Fruit fly (Drosophila melanogaster) whole organism, prepupa: ENCODE data around the gene Hipk.

Source experiments
- CG10631 ChIP-seq: fragments of 200-800 bp; sonication (Bioruptor generic); optimal IDR thresholded peaks from 2 replicates; lab custom pipeline; 2016; ENCODE audit warnings: missing biosample characterization, missing genetic modification characterization
- CG10669 ChIP-seq: fragments of 200-800 bp; sonication (Bioruptor generic); optimal IDR thresholded peaks from 3 replicates; lab custom pipeline; 2018; ENCODE audit warnings: missing biosample characterization, mild to moderate bottlenecking, missing genetic modification characterization, moderate library complexity
- CG11294 ChIP-seq: fragments of 200-800 bp; sonication (Bioruptor generic); IDR thresholded peaks from 2 replicates; pipeline ENCODE4 v1.3.6; 2022; ENCODE audit warnings: missing biosample characterization, missing genetic modification characterization
- CG11762 ChIP-seq: fragments of 200-800 bp; sonication (Bioruptor generic); optimal IDR thresholded peaks from 3 replicates; lab custom pipeline; 2016; ENCODE audit warnings: missing biosample characterization, missing genetic modification characterization; ENCODE audit not compliant: insufficient read depth
- CG11902 ChIP-seq: fragments of 200-800 bp; sonication (Bioruptor generic); optimal IDR thresholded peaks from 3 replicates; lab custom pipeline; 2016; ENCODE audit warnings: missing biosample characterization, missing genetic modification characterization
- CG15336 ChIP-seq: fragments of 200-800 bp; sonication (Bioruptor generic); IDR thresholded peaks from 2 replicates; pipeline ENCODE4 v1.3.6; 2022; ENCODE audit warnings: missing biosample characterization, missing genetic modification characterization
- CG16779 ChIP-seq: fragments of 200-800 bp; sonication (Bioruptor generic); optimal IDR thresholded peaks from 3 replicates; lab custom pipeline; 2017; ENCODE audit warnings: missing biosample characterization, mild to moderate bottlenecking, missing genetic modification characterization
- CG31627 ChIP-seq: fragments of 200-800 bp; sonication (Bioruptor generic); optimal IDR thresholded peaks from 3 replicates; lab custom pipeline; 2016; ENCODE audit warnings: missing biosample characterization, missing genetic modification characterization
- CG32006 ChIP-seq: fragments of 200-800 bp; sonication (Bioruptor generic); optimal IDR thresholded peaks from 3 replicates; lab custom pipeline; 2017; ENCODE audit warnings: missing biosample characterization, mild to moderate bottlenecking, missing genetic modification characterization
- CG34406 ChIP-seq: fragments of 200-800 bp; sonication (Bioruptor generic); optimal IDR thresholded peaks from 3 replicates; lab custom pipeline; 2016; ENCODE audit warnings: missing biosample characterization, missing genetic modification characterization
- CG3919 ChIP-seq: fragments of 200-800 bp; sonication (Bioruptor generic); optimal IDR thresholded peaks from 3 replicates; lab custom pipeline; 2016; ENCODE audit warnings: missing biosample characterization, missing genetic modification characterization
- CG4318 ChIP-seq: fragments of 200-800 bp; sonication (Bioruptor generic); optimal IDR thresholded peaks from 3 replicates; lab custom pipeline; 2017; ENCODE audit warnings: missing biosample characterization, mild to moderate bottlenecking, missing genetic modification characterization
- CG6276 ChIP-seq: fragments of 200-800 bp; sonication (Bioruptor generic); optimal IDR thresholded peaks from 2 replicates; lab custom pipeline; 2017; ENCODE audit warnings: missing biosample characterization, mild to moderate bottlenecking, missing genetic modification characterization
- CG6792 ChIP-seq: fragments of 200-800 bp; sonication (Bioruptor generic); optimal IDR thresholded peaks from 3 replicates; lab custom pipeline; 2016; ENCODE audit warnings: missing biosample characterization, missing genetic modification characterization
- CG6808 ChIP-seq: fragments of 200-800 bp; sonication (Bioruptor generic); optimal IDR thresholded peaks from 3 replicates; lab custom pipeline; 2017; ENCODE audit warnings: missing biosample characterization, missing genetic modification characterization, mild to moderate bottlenecking, moderate library complexity, missing genetic modification reagents
- CG6854 ChIP-seq: fragments of 200-800 bp; sonication (Bioruptor generic); optimal IDR thresholded peaks from 2 replicates; lab custom pipeline; 2017; ENCODE audit warnings: missing biosample characterization, mild to moderate bottlenecking, missing genetic modification characterization
- CG7368 ChIP-seq: fragments of 200-800 bp; sonication (Bioruptor generic); optimal IDR thresholded peaks from 3 replicates; lab custom pipeline; 2016; ENCODE audit warnings: missing biosample characterization, missing genetic modification characterization
- CG8119 ChIP-seq: fragments of 200-800 bp; sonication (Bioruptor generic); IDR thresholded peaks from 3 replicates; pipeline ENCODE4 v1.3.6; 2022; ENCODE audit warnings: missing biosample characterization, missing genetic modification characterization
- CG8632 ChIP-seq: fragments of 200-800 bp; sonication (Bioruptor generic); optimal IDR thresholded peaks from 3 replicates; lab custom pipeline; 2016; ENCODE audit warnings: missing biosample characterization, missing genetic modification characterization
- CG9139 ChIP-seq: fragments of 200-800 bp; sonication (Bioruptor generic); optimal IDR thresholded peaks from 3 replicates; lab custom pipeline; 2017; ENCODE audit warnings: missing biosample characterization, mild to moderate bottlenecking, missing genetic modification characterization
- Eip93F ChIP-seq: fragments of 200-800 bp; sonication (Bioruptor generic); optimal IDR thresholded peaks from 2 replicates; lab custom pipeline; 2016; ENCODE audit warnings: missing biosample characterization, mild to moderate bottlenecking, missing genetic modification characterization
- Ets21C ChIP-seq: fragments of 200-800 bp; sonication (Bioruptor generic); optimal IDR thresholded peaks from 3 replicates; lab custom pipeline; 2016; ENCODE audit warnings: missing biosample characterization, missing genetic modification characterization
- Ets96B ChIP-seq: fragments of 200-800 bp; optimal IDR thresholded peaks from 2 replicates; lab custom pipeline; 2019; ENCODE audit warnings: missing biosample characterization, mild to moderate bottlenecking, missing genetic modification characterization, moderate library complexity
- Gug ChIP-seq: fragments of 200-800 bp; sonication (Bioruptor generic); IDR thresholded peaks from 2 replicates; pipeline ENCODE4 v1.3.6; 2022; ENCODE audit warnings: missing biosample characterization, missing genetic modification characterization
- Hr38 ChIP-seq: sonication (Bioruptor generic); optimal IDR thresholded peaks from 2 replicates; lab custom pipeline; 2016; ENCODE audit warnings: missing biosample characterization, missing genetic modification characterization
- Hr39 ChIP-seq: fragments of 200-800 bp; sonication (Bioruptor generic); optimal IDR thresholded peaks from 2 replicates; lab custom pipeline; 2016; ENCODE audit warnings: missing biosample characterization, missing genetic modification characterization
- Hr4 ChIP-seq: fragments of 200-800 bp; sonication (Bioruptor generic); optimal IDR thresholded peaks from 3 replicates; lab custom pipeline; 2016; ENCODE audit warnings: missing biosample characterization, missing genetic modification characterization
- Lpt ChIP-seq: fragments of 200-800 bp; sonication (Bioruptor generic); optimal IDR thresholded peaks from 3 replicates; lab custom pipeline; 2016; ENCODE audit warnings: missing biosample characterization, missing genetic modification characterization
- Met ChIP-seq: fragments of 200-800 bp; sonication (Bioruptor generic); optimal IDR thresholded peaks from 3 replicates; lab custom pipeline; 2016; ENCODE audit warnings: missing biosample characterization, missing genetic modification characterization
- OdsH ChIP-seq: fragments of 200-800 bp; sonication (Bioruptor generic); optimal IDR thresholded peaks from 3 replicates; lab custom pipeline; 2016; ENCODE audit warnings: missing biosample characterization, missing genetic modification characterization
- Sox102F ChIP-seq: fragments of 200-800 bp; sonication (Bioruptor generic); optimal IDR thresholded peaks from 2 replicates; lab custom pipeline; 2016; ENCODE audit warnings: missing biosample characterization, mild to moderate bottlenecking, missing genetic modification characterization
- Sox15 ChIP-seq: fragments of 200-800 bp; sonication (Bioruptor generic); optimal IDR thresholded peaks from 3 replicates; lab custom pipeline; 2016; ENCODE audit warnings: missing biosample characterization, missing genetic modification characterization
- achi ChIP-seq: fragments of 200-800 bp; sonication (Bioruptor generic); optimal IDR thresholded peaks from 3 replicates; lab custom pipeline; 2016; ENCODE audit warnings: missing biosample characterization, missing genetic modification characterization
- cyc ChIP-seq: fragments of 200-800 bp; sonication (Bioruptor generic); optimal IDR thresholded peaks from 3 replicates; lab custom pipeline; 2016; ENCODE audit warnings: missing biosample characterization, missing genetic modification characterization
- dac ChIP-seq: fragments of 200-800 bp; sonication (Bioruptor generic); optimal IDR thresholded peaks from 2 replicates; lab custom pipeline; 2017; ENCODE audit warnings: missing biosample characterization, mild to moderate bottlenecking, missing genetic modification characterization
- eg ChIP-seq: fragments of 200-800 bp; sonication (Bioruptor generic); IDR thresholded peaks from 3 replicates; pipeline ENCODE4 v1.3.6; 2022; ENCODE audit warnings: missing biosample characterization, missing genetic modification characterization
- fd85E ChIP-seq: fragments of 200-800 bp; sonication (Bioruptor generic); optimal IDR thresholded peaks from 3 replicates; lab custom pipeline; 2016; ENCODE audit warnings: missing biosample characterization, missing genetic modification characterization
- fkh ChIP-seq: fragments of 200-800 bp; sonication (Bioruptor generic); optimal IDR thresholded peaks from 3 replicates; lab custom pipeline; 2017; ENCODE audit warnings: missing biosample characterization, mild to moderate bottlenecking, missing genetic modification characterization, moderate library complexity
- lz ChIP-seq: fragments of 200-800 bp; sonication (Bioruptor generic); optimal IDR thresholded peaks from 3 replicates; lab custom pipeline; 2016; ENCODE audit warnings: missing biosample characterization, missing genetic modification characterization
- net ChIP-seq: fragments of 200-800 bp; sonication (Bioruptor generic); optimal IDR thresholded peaks from 3 replicates; lab custom pipeline; 2016; ENCODE audit warnings: missing biosample characterization, missing genetic modification characterization
- pdm3 ChIP-seq: fragments of 200-800 bp; sonication (Bioruptor generic); optimal IDR thresholded peaks from 3 replicates; lab custom pipeline; 2016; ENCODE audit warnings: missing biosample characterization, missing genetic modification characterization
- spab ChIP-seq: fragments of 200-800 bp; sonication (Bioruptor generic); optimal IDR thresholded peaks from 2 replicates; lab custom pipeline; 2017; ENCODE audit warnings: missing biosample characterization, mild to moderate bottlenecking, missing genetic modification characterization, missing genetic modification reagents
- ss ChIP-seq, 2 experiments: fragments of 200-800 bp; sonication (Bioruptor generic); optimal IDR thresholded peaks; 2 replicates in 1 of 2; 3 replicates in 1 of 2; lab custom pipeline; 2017 to 2018; ENCODE audit warnings: mild to moderate bottlenecking in 2 of 2, missing biosample characterization in 2 of 2, missing genetic modification characterization in 2 of 2, moderate library complexity in 1 of 2
- topi ChIP-seq: fragments of 200-800 bp; sonication (Bioruptor generic); optimal IDR thresholded peaks from 3 replicates; lab custom pipeline; 2016; ENCODE audit warnings: missing biosample characterization, missing genetic modification characterization

Gene Hipk

dm6 chr3L:613578-614300, 70.9 kb downstream of the Hipk start (continued):
- TF ChIP-seq Hr4 (peak; percentile 20), CG9139 (no peak), CG6808 (no peak), Met (GFP tag; lab: Kevin White, UChicago) (peak; percentile 48), Sox102F (GFP tag; lab: Kevin White, UChicago) (no peak), CG3919 (GFP tag; lab: Kevin White, UChicago) (peak; percentile 21), CG11762 (GFP tag; lab: Kevin White, UChicago) (no peak), CG8119 (peak; percentile 23; the same call in 1 of the 3 replicates), lz (GFP tag; lab: Kevin White, UChicago) (peak; percentile 38), CG11902 (GFP tag; lab: Kevin White, UChicago) (no peak), Ets96B (no peak), CG11294 (GFP tag; lab: Robert Waterston, UW) (no peak), achi (peak; percentile 16), ss (GFP tag; optimal IDR thresholded peaks at IDR 0.05; lab: Kevin White, UChicago) (no peak), Sox15 (no peak), CG34406 (GFP tag; lab: Kevin White, UChicago) (peak; percentile 17), Eip93F (GFP tag; lab: Kevin White, UChicago) (no peak), CG6792 (GFP tag; lab: Kevin White, UChicago) (no peak), topi (GFP tag; lab: Kevin White, UChicago) (peak; percentile 39), cyc (GFP tag; lab: Kevin White, UChicago) (peak; percentile 27), CG15336 (GFP tag; lab: Robert Waterston, UW) (no peak)
- TF ChIP-seq, all 60 proteins: peak for 23

dm6 chr3L:614751-615424, 72.0 kb downstream of the Hipk start:
- TF ChIP-seq fkh (GFP tag; lab: Kevin White, UChicago) (peak; percentile 94), lz (GFP tag; lab: Kevin White, UChicago) (no peak), CG8119 (0 out of 3 replicates have a peak, but pooled peaks have one; percentile 17)

dm6 chr3L:615425-616046, 72.7 kb downstream of the Hipk start:
- peak; percentile 52 for TF ChIP-seq CG6792 (GFP tag; lab: Kevin White, UChicago)
- peak; percentile 70 for TF ChIP-seq CG3919 (GFP tag; lab: Kevin White, UChicago)
- TF ChIP-seq CG7368 (GFP tag; lab: Kevin White, UChicago), result no peak
- TF ChIP-seq Ets21C (GFP tag; lab: Kevin White, UChicago), result no peak
- TF ChIP-seq eg (GFP tag; lab: Robert Waterston, UW), result peak; percentile 84
- peak; percentile 69 for TF ChIP-seq pdm3 (GFP tag; lab: Kevin White, UChicago)
- TF ChIP-seq cyc (GFP tag; lab: Kevin White, UChicago), result peak; percentile 39
- TF ChIP-seq CG10669, result peak; percentile 55
- TF ChIP-seq Hr38 (GFP tag; lab: Kevin White, UChicago), result no peak
- TF ChIP-seq Hr39 (GFP tag; lab: Kevin White, UChicago), result peak; percentile 28
- TF ChIP-seq Gug (GFP tag; lab: Robert Waterston, UW), result peak; percentile 70
- no peak for TF ChIP-seq CG6854 (GFP tag; lab: Kevin White, UChicago)
- TF ChIP-seq net (GFP tag; lab: Kevin White, UChicago), result peak; percentile 67
- TF ChIP-seq Eip93F (GFP tag; lab: Kevin White, UChicago), result no peak
- peak; percentile 85 for TF ChIP-seq CG32006 (GFP tag; lab: Kevin White, UChicago)
- TF ChIP-seq fd85E (GFP tag; lab: Kevin White, UChicago), result no peak
- peak; percentile 73 for TF ChIP-seq CG4318 (GFP tag; lab: Kevin White, UChicago)
- peak; percentile 87 for TF ChIP-seq CG8119
- peak; percentile 79 for TF ChIP-seq CG10631
- peak; percentile 75 for TF ChIP-seq OdsH (GFP tag; lab: Kevin White, UChicago)
- TF ChIP-seq spab, result peak; percentile 49
- peak; percentile 61 for TF ChIP-seq dac (GFP tag; lab: Kevin White, UChicago)
- TF ChIP-seq CG6276, result peak; percentile 58
- no peak for TF ChIP-seq Sox15
- TF ChIP-seq CG16779 (tag; lab: Kevin White, UChicago), result peak; percentile 41
- TF ChIP-seq Lpt, result peak; percentile 73
- TF ChIP-seq CG31627 (GFP tag; lab: Kevin White, UChicago), result peak; percentile 22
- TF ChIP-seq CG8632 (GFP tag; lab: Kevin White, UChicago), result peak; percentile 54
- peak; percentile 6 for TF ChIP-seq CG11902 (GFP tag; lab: Kevin White, UChicago)
- TF ChIP-seq Met (GFP tag; lab: Kevin White, UChicago), result peak; percentile 54
- TF ChIP-seq CG6808, result peak; percentile 47
- TF ChIP-seq fkh (GFP tag; lab: Kevin White, UChicago), result peak; percentile 31
